Worm (Caenorhabditis elegans) whole organism, L4 larva: ENCODE data around the gene C31G12.3.

ENCODE experiments used
- F44E2.7 ChIP-seq: fragments of 200-800 bp; sonication (Bioruptor generic); IDR thresholded peaks from 2 replicates; pipeline ENCODE4 v2.1.2; 2022; ENCODE audit warnings: missing genetic modification characterization, missing compliant biosample characterization
- ceh-82 ChIP-seq: sonication (generic microtip); optimal IDR thresholded peaks from 2 replicates; lab custom pipeline; 2017; ENCODE audit warnings: missing biosample characterization, missing genetic modification characterization
- daf-12 ChIP-seq: fragments of 150-350 bp; optimal IDR thresholded peaks from 2 replicates; lab custom pipeline; 2014; ENCODE audit warnings: missing biosample characterization, missing genetic modification reagents, missing genetic modification characterization
- hlh-30 ChIP-seq: sonication (generic microtip); optimal IDR thresholded peaks from 2 replicates; lab custom pipeline; 2017; ENCODE audit warnings: antibody characterized with exemption, mild to moderate bottlenecking, missing genetic modification characterization, missing compliant biosample characterization; ENCODE audit not compliant: insufficient read depth
- lin-38 ChIP-seq: fragments of 200-800 bp; sonication (Bioruptor generic); IDR thresholded peaks from 2 replicates; pipeline ENCODE4 v1.3.6; 2022; ENCODE audit warnings: missing genetic modification reagents, missing genetic modification characterization, missing compliant biosample characterization
- lin-39 ChIP-seq: fragments of 150-350 bp; optimal IDR thresholded peaks from 2 replicates; lab custom pipeline; 2014; ENCODE audit warnings: missing biosample characterization, missing genetic modification reagents, missing genetic modification characterization
- unc-62 ChIP-seq, 3 experiments: fragments of 150-350 bp in 1 of 3; sonication (generic microtip); optimal IDR thresholded peaks in 2 of 3; peaks in 1 of 3; 1 replicate in 1 of 3; 2 replicates in 2 of 3; lab custom pipeline; 2014 to 2017; ENCODE audit warnings: missing biosample characterization in 3 of 3, missing genetic modification characterization in 3 of 3, missing genetic modification reagents in 3 of 3, missing genotype in 1 of 3

DNA sequence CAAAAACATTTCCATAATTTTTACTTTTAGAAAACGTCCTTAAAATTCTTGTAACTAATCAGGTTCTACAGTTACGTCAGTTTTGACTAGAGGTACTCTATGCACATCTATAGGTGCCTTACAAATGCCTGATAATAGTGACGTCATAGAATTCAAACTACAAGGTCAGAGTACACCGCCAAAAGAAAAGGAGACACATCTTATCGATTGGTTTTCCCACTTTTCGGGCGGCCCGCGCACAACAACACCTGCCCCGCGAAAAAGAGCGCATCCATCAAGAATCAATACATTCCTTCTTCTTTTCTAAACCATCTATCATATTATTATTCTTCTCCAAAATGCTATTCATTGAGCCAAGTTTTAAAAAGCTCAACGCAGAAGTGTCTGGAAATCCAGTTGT lies 5.3 kb upstream of the C31G12.3 start, which contains the start of gene C31G12.1:
- TF ChIP-seq lin-38 (GFP tag; lab: Robert Waterston, UW) (no peak), F44E2.7 (no peak), ceh-82 (tag; lab: Kevin White, UChicago) (no peak), daf-12 (tag; lab: Kevin White, UChicago) (no peak), lin-39 (tag; lab: Kevin White, UChicago) (no peak), unc-62 (GFP tag; optimal IDR thresholded peaks at IDR 0.05 in 1 of 2; lab: Kevin White, UChicago) (no peak), unc-62 (tag; optimal IDR thresholded peaks at IDR 0.05; lab: Kevin White, UChicago) (no peak), hlh-30 (tag; lab: Kevin White, UChicago) (no peak)
